Worm (Caenorhabditis elegans): ENCODE results near the gene lpd-7.
"Not testable (repeated sequence)": the region's sequence is repeated elsewhere in the genome, so short reads cannot be mapped to it uniquely, and the experiment has no call there.

DNA sequence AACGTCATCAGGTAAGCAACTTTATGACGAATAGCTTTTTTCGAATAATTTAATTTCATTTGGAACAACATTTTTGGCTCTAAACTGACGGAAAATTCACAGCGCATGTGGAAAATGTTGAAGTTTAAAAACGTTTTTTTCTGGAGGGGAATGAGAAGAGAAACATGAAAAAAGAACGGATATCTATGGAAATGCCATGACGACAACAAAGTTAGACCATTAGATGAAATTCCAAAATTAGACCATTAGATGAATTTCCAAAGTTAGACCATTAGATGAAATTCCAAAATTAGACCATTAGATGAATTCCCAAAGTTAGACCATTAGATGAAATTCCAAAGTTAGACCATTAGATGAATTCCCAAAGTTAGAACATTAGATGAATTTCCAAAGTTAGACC is 21.3 kb downstream of the lpd-7 start, which contains the start of gene Y80D4G.2:
- not testable (repeated sequence) for TF ChIP-seq nhr-10, snpc-4, aly-2, mdl-1, ztf-4, nhr-237, sem-4, fos-1, nhr-11 (tag; optimal IDR thresholded peaks at IDR 0.05)

Data from whole organism, L2 larva.